Fruit fly (Drosophila melanogaster) whole organism, prepupa: ENCODE measurements around the gene Qsox2.

Experiments
- Blimp-1 ChIP-seq: fragments of 200-800 bp; sonication (Bioruptor generic); optimal IDR thresholded peaks from 3 replicates; lab custom pipeline; 2017; ENCODE audit warnings: missing biosample characterization, missing genetic modification characterization, mild to moderate bottlenecking, moderate library complexity, missing genetic modification reagents
- CG10669 ChIP-seq: fragments of 200-800 bp; sonication (Bioruptor generic); optimal IDR thresholded peaks from 3 replicates; lab custom pipeline; 2018; ENCODE audit warnings: missing biosample characterization, mild to moderate bottlenecking, missing genetic modification characterization, moderate library complexity
- CG11762 ChIP-seq: fragments of 200-800 bp; sonication (Bioruptor generic); optimal IDR thresholded peaks from 3 replicates; lab custom pipeline; 2016; ENCODE audit warnings: missing biosample characterization, missing genetic modification characterization; ENCODE audit not compliant: insufficient read depth
- CG11902 ChIP-seq: fragments of 200-800 bp; sonication (Bioruptor generic); optimal IDR thresholded peaks from 3 replicates; lab custom pipeline; 2016; ENCODE audit warnings: missing biosample characterization, missing genetic modification characterization
- CG15336 ChIP-seq: fragments of 200-800 bp; sonication (Bioruptor generic); IDR thresholded peaks from 2 replicates; pipeline ENCODE4 v1.3.6; 2022; ENCODE audit warnings: missing biosample characterization, missing genetic modification characterization
- CG1621 ChIP-seq: fragments of 200-800 bp; sonication (Bioruptor generic); optimal IDR thresholded peaks from 3 replicates; lab custom pipeline; 2018; ENCODE audit warnings: missing biosample characterization, mild to moderate bottlenecking, missing genetic modification characterization
- CG16779 ChIP-seq: fragments of 200-800 bp; sonication (Bioruptor generic); optimal IDR thresholded peaks from 3 replicates; lab custom pipeline; 2017; ENCODE audit warnings: missing biosample characterization, mild to moderate bottlenecking, missing genetic modification characterization
- CG3032 ChIP-seq: fragments of 200-800 bp; optimal IDR thresholded peaks from 2 replicates; lab custom pipeline; 2019; ENCODE audit warnings: missing biosample characterization, mild to moderate bottlenecking, missing genetic modification characterization, moderate library complexity
- CG31627 ChIP-seq: fragments of 200-800 bp; sonication (Bioruptor generic); optimal IDR thresholded peaks from 3 replicates; lab custom pipeline; 2016; ENCODE audit warnings: missing biosample characterization, missing genetic modification characterization
- CG32006 ChIP-seq: fragments of 200-800 bp; sonication (Bioruptor generic); optimal IDR thresholded peaks from 3 replicates; lab custom pipeline; 2017; ENCODE audit warnings: missing biosample characterization, mild to moderate bottlenecking, missing genetic modification characterization
- CG34406 ChIP-seq: fragments of 200-800 bp; sonication (Bioruptor generic); optimal IDR thresholded peaks from 3 replicates; lab custom pipeline; 2016; ENCODE audit warnings: missing biosample characterization, missing genetic modification characterization
- CG3919 ChIP-seq: fragments of 200-800 bp; sonication (Bioruptor generic); optimal IDR thresholded peaks from 3 replicates; lab custom pipeline; 2016; ENCODE audit warnings: missing biosample characterization, missing genetic modification characterization
- CG4318 ChIP-seq: fragments of 200-800 bp; sonication (Bioruptor generic); optimal IDR thresholded peaks from 3 replicates; lab custom pipeline; 2017; ENCODE audit warnings: missing biosample characterization, mild to moderate bottlenecking, missing genetic modification characterization
- CG6163 ChIP-seq: fragments of 200-800 bp; sonication (Bioruptor generic); IDR thresholded peaks from 3 replicates; pipeline ENCODE4 v1.3.6; 2022; ENCODE audit warnings: missing biosample characterization, missing genetic modification characterization
- CG6276 ChIP-seq: fragments of 200-800 bp; sonication (Bioruptor generic); optimal IDR thresholded peaks from 2 replicates; lab custom pipeline; 2017; ENCODE audit warnings: missing biosample characterization, mild to moderate bottlenecking, missing genetic modification characterization
- CG6792 ChIP-seq: fragments of 200-800 bp; sonication (Bioruptor generic); optimal IDR thresholded peaks from 3 replicates; lab custom pipeline; 2016; ENCODE audit warnings: missing biosample characterization, missing genetic modification characterization
- CG6808 ChIP-seq: fragments of 200-800 bp; sonication (Bioruptor generic); optimal IDR thresholded peaks from 3 replicates; lab custom pipeline; 2017; ENCODE audit warnings: missing biosample characterization, missing genetic modification characterization, mild to moderate bottlenecking, moderate library complexity, missing genetic modification reagents
- CG6854 ChIP-seq: fragments of 200-800 bp; sonication (Bioruptor generic); optimal IDR thresholded peaks from 2 replicates; lab custom pipeline; 2017; ENCODE audit warnings: missing biosample characterization, mild to moderate bottlenecking, missing genetic modification characterization
- CG7368 ChIP-seq: fragments of 200-800 bp; sonication (Bioruptor generic); optimal IDR thresholded peaks from 3 replicates; lab custom pipeline; 2016; ENCODE audit warnings: missing biosample characterization, missing genetic modification characterization
- CG8119 ChIP-seq: fragments of 200-800 bp; sonication (Bioruptor generic); IDR thresholded peaks from 3 replicates; pipeline ENCODE4 v1.3.6; 2022; ENCODE audit warnings: missing biosample characterization, missing genetic modification characterization
- CG8319 ChIP-seq: fragments of 200-800 bp; sonication (Bioruptor generic); optimal IDR thresholded peaks from 3 replicates; lab custom pipeline; 2016; ENCODE audit warnings: missing biosample characterization, missing genetic modification characterization
- CG9139 ChIP-seq: fragments of 200-800 bp; sonication (Bioruptor generic); optimal IDR thresholded peaks from 3 replicates; lab custom pipeline; 2017; ENCODE audit warnings: missing biosample characterization, mild to moderate bottlenecking, missing genetic modification characterization
- Eip75B ChIP-seq: fragments of 200-800 bp; sonication (Bioruptor generic); optimal IDR thresholded peaks from 3 replicates; lab custom pipeline; 2016; ENCODE audit warnings: missing biosample characterization, missing genetic modification characterization
- Eip93F ChIP-seq: fragments of 200-800 bp; sonication (Bioruptor generic); optimal IDR thresholded peaks from 2 replicates; lab custom pipeline; 2016; ENCODE audit warnings: missing biosample characterization, mild to moderate bottlenecking, missing genetic modification characterization
- Ets21C ChIP-seq: fragments of 200-800 bp; sonication (Bioruptor generic); optimal IDR thresholded peaks from 3 replicates; lab custom pipeline; 2016; ENCODE audit warnings: missing biosample characterization, missing genetic modification characterization
- Ets96B ChIP-seq: fragments of 200-800 bp; optimal IDR thresholded peaks from 2 replicates; lab custom pipeline; 2019; ENCODE audit warnings: missing biosample characterization, mild to moderate bottlenecking, missing genetic modification characterization, moderate library complexity
- Gug ChIP-seq: fragments of 200-800 bp; sonication (Bioruptor generic); IDR thresholded peaks from 2 replicates; pipeline ENCODE4 v1.3.6; 2022; ENCODE audit warnings: missing biosample characterization, missing genetic modification characterization
- Hr38 ChIP-seq: sonication (Bioruptor generic); optimal IDR thresholded peaks from 2 replicates; lab custom pipeline; 2016; ENCODE audit warnings: missing biosample characterization, missing genetic modification characterization
- Hr39 ChIP-seq: fragments of 200-800 bp; sonication (Bioruptor generic); optimal IDR thresholded peaks from 2 replicates; lab custom pipeline; 2016; ENCODE audit warnings: missing biosample characterization, missing genetic modification characterization
- Hr4 ChIP-seq: fragments of 200-800 bp; sonication (Bioruptor generic); optimal IDR thresholded peaks from 3 replicates; lab custom pipeline; 2016; ENCODE audit warnings: missing biosample characterization, missing genetic modification characterization
- Lpt ChIP-seq: fragments of 200-800 bp; sonication (Bioruptor generic); optimal IDR thresholded peaks from 3 replicates; lab custom pipeline; 2016; ENCODE audit warnings: missing biosample characterization, missing genetic modification characterization
- Met ChIP-seq: fragments of 200-800 bp; sonication (Bioruptor generic); optimal IDR thresholded peaks from 3 replicates; lab custom pipeline; 2016; ENCODE audit warnings: missing biosample characterization, missing genetic modification characterization
- OdsH ChIP-seq: fragments of 200-800 bp; sonication (Bioruptor generic); optimal IDR thresholded peaks from 3 replicates; lab custom pipeline; 2016; ENCODE audit warnings: missing biosample characterization, missing genetic modification characterization
- Smox ChIP-seq: fragments of 200-800 bp; sonication (Bioruptor generic); optimal IDR thresholded peaks from 3 replicates; lab custom pipeline; 2016; ENCODE audit warnings: missing biosample characterization, missing genetic modification characterization
- Sox102F ChIP-seq: fragments of 200-800 bp; sonication (Bioruptor generic); optimal IDR thresholded peaks from 2 replicates; lab custom pipeline; 2016; ENCODE audit warnings: missing biosample characterization, mild to moderate bottlenecking, missing genetic modification characterization
- Sox14 ChIP-seq: fragments of 200-800 bp; sonication (Bioruptor generic); optimal IDR thresholded peaks from 3 replicates; lab custom pipeline; 2016; ENCODE audit warnings: missing biosample characterization, missing genetic modification characterization
- Sox15 ChIP-seq: fragments of 200-800 bp; sonication (Bioruptor generic); optimal IDR thresholded peaks from 3 replicates; lab custom pipeline; 2016; ENCODE audit warnings: missing biosample characterization, missing genetic modification characterization
- achi ChIP-seq: fragments of 200-800 bp; sonication (Bioruptor generic); optimal IDR thresholded peaks from 3 replicates; lab custom pipeline; 2016; ENCODE audit warnings: missing biosample characterization, missing genetic modification characterization
- acj6 ChIP-seq: fragments of 200-800 bp; sonication (Bioruptor generic); optimal IDR thresholded peaks from 3 replicates; lab custom pipeline; 2016; ENCODE audit warnings: missing biosample characterization, missing genetic modification characterization
- cyc ChIP-seq: fragments of 200-800 bp; sonication (Bioruptor generic); optimal IDR thresholded peaks from 3 replicates; lab custom pipeline; 2016; ENCODE audit warnings: missing biosample characterization, missing genetic modification characterization
- dsx ChIP-seq: fragments of 200-800 bp; optimal IDR thresholded peaks from 3 replicates; lab custom pipeline; 2019; ENCODE audit warnings: missing biosample characterization, mild to moderate bottlenecking, missing genetic modification characterization, moderate library complexity; ENCODE audit not compliant: poor library complexity, severe bottlenecking
- eg ChIP-seq: fragments of 200-800 bp; sonication (Bioruptor generic); IDR thresholded peaks from 3 replicates; pipeline ENCODE4 v1.3.6; 2022; ENCODE audit warnings: missing biosample characterization, missing genetic modification characterization
- esn ChIP-seq: fragments of 200-800 bp; sonication (Bioruptor generic); optimal IDR thresholded peaks from 2 replicates; lab custom pipeline; 2016; ENCODE audit warnings: missing biosample characterization, mild to moderate bottlenecking, missing genetic modification characterization, moderate library complexity
- fd59A ChIP-seq: fragments of 200-800 bp; sonication (Bioruptor generic); optimal IDR thresholded peaks from 2 replicates; lab custom pipeline; 2017; ENCODE audit warnings: missing biosample characterization, mild to moderate bottlenecking, missing genetic modification characterization, missing genetic modification reagents
- lz ChIP-seq: fragments of 200-800 bp; sonication (Bioruptor generic); optimal IDR thresholded peaks from 3 replicates; lab custom pipeline; 2016; ENCODE audit warnings: missing biosample characterization, missing genetic modification characterization
- net ChIP-seq: fragments of 200-800 bp; sonication (Bioruptor generic); optimal IDR thresholded peaks from 3 replicates; lab custom pipeline; 2016; ENCODE audit warnings: missing biosample characterization, missing genetic modification characterization
- pdm3 ChIP-seq: fragments of 200-800 bp; sonication (Bioruptor generic); optimal IDR thresholded peaks from 3 replicates; lab custom pipeline; 2016; ENCODE audit warnings: missing biosample characterization, missing genetic modification characterization
- salr ChIP-seq, 2 experiments: fragments of 200-800 bp; sonication (Bioruptor generic); optimal IDR thresholded peaks; 3 replicates each; lab custom pipeline; 2016 to 2018; ENCODE audit warnings: missing biosample characterization in 2 of 2, missing genetic modification characterization in 2 of 2, mild to moderate bottlenecking in 1 of 2
- spab ChIP-seq: fragments of 200-800 bp; sonication (Bioruptor generic); optimal IDR thresholded peaks from 2 replicates; lab custom pipeline; 2017; ENCODE audit warnings: missing biosample characterization, mild to moderate bottlenecking, missing genetic modification characterization, missing genetic modification reagents
- svp ChIP-seq: fragments of 200-800 bp; sonication (Bioruptor generic); peaks from one replicate; lab custom pipeline; 2016; ENCODE audit warnings: missing biosample characterization, missing genetic modification characterization
- topi ChIP-seq: fragments of 200-800 bp; sonication (Bioruptor generic); optimal IDR thresholded peaks from 3 replicates; lab custom pipeline; 2016; ENCODE audit warnings: missing biosample characterization, missing genetic modification characterization
- vri ChIP-seq: fragments of 200-800 bp; sonication (Bioruptor generic); optimal IDR thresholded peaks from 3 replicates; lab custom pipeline; 2016; ENCODE audit warnings: missing biosample characterization, mild to moderate bottlenecking, missing genetic modification characterization

The Qsox2 gene

dm6 chr3R:21938464-21939095 is 25.0 kb downstream of the Qsox2 start:
- no peak for TF ChIP-seq Sox15 (GFP tag; lab: Kevin White, UChicago)
- TF ChIP-seq Ets21C (GFP tag; lab: Kevin White, UChicago): no peak
- TF ChIP-seq net: no peak
- TF ChIP-seq CG7368 (GFP tag; lab: Kevin White, UChicago): no peak
- TF ChIP-seq topi (GFP tag; lab: Kevin White, UChicago): no peak
- no peak for TF ChIP-seq acj6 (GFP tag; lab: Kevin White, UChicago)
- no peak for TF ChIP-seq cyc (GFP tag; lab: Kevin White, UChicago)
- peak; percentile 77 for TF ChIP-seq CG6163 (GFP tag; lab: Robert Waterston, UW)
- TF ChIP-seq CG11902 (GFP tag; lab: Kevin White, UChicago): no peak
- TF ChIP-seq dsx (GFP tag; lab: Kevin White, UChicago): peak; percentile 75
- TF ChIP-seq pdm3 (GFP tag; lab: Kevin White, UChicago): no peak
- no peak for TF ChIP-seq svp (GFP tag; lab: Kevin White, UChicago)
- no peak for TF ChIP-seq Hr39 (GFP tag; lab: Kevin White, UChicago)
- no peak for TF ChIP-seq CG31627
- no peak for TF ChIP-seq Smox
- TF ChIP-seq CG3032 (tag; lab: Kevin White, UChicago): peak; percentile 16
- TF ChIP-seq Lpt (GFP tag; lab: Kevin White, UChicago): no peak
- TF ChIP-seq vri (GFP tag; lab: Kevin White, UChicago): peak; percentile 29
- peak; percentile 73 for TF ChIP-seq CG9139 (GFP tag; lab: Kevin White, UChicago)
- no peak for TF ChIP-seq esn
- no peak for TF ChIP-seq CG8319 (GFP tag; lab: Kevin White, UChicago)
- TF ChIP-seq Eip93F: no peak
- TF ChIP-seq Gug: no peak
- no peak for TF ChIP-seq CG11762 (GFP tag; lab: Kevin White, UChicago)
- no peak for TF ChIP-seq Hr38 (GFP tag; lab: Kevin White, UChicago)
- TF ChIP-seq CG6792: no peak
- TF ChIP-seq CG6808 (GFP tag; lab: Kevin White, UChicago): peak; percentile 77
- peak; percentile 3 for TF ChIP-seq CG1621 (tag; lab: Kevin White, UChicago)
- no peak for TF ChIP-seq fd59A
- TF ChIP-seq CG8119 (GFP tag; lab: Robert Waterston, UW): peak; percentile 41; the same call in 1 of the 3 replicates
- TF ChIP-seq CG10669 (GFP tag; lab: Kevin White, UChicago): peak; percentile 12
- peak; percentile 49 for TF ChIP-seq CG16779 (tag; lab: Kevin White, UChicago)
- peak; percentile 71; the same call in 2 of the 3 replicates for TF ChIP-seq eg (GFP tag; lab: Robert Waterston, UW)
- TF ChIP-seq CG15336 (GFP tag; lab: Robert Waterston, UW): peak; percentile 24; the same call in 1 of the 2 replicates
- TF ChIP-seq CG32006 (GFP tag; lab: Kevin White, UChicago): no peak
- TF ChIP-seq lz (GFP tag; lab: Kevin White, UChicago): no peak
- no peak for TF ChIP-seq OdsH
- TF ChIP-seq CG3919 (GFP tag; lab: Kevin White, UChicago): no peak
- TF ChIP-seq CG6276: peak; percentile 43
- TF ChIP-seq CG4318: no peak
- no peak for TF ChIP-seq Met (GFP tag; lab: Kevin White, UChicago)
- no peak for TF ChIP-seq Sox14 (GFP tag; lab: Kevin White, UChicago)
- peak; percentile 21 for TF ChIP-seq Ets96B (tag; lab: Kevin White, UChicago)
- no peak for TF ChIP-seq Sox102F
- TF ChIP-seq spab (GFP tag; lab: Kevin White, UChicago): peak; percentile 47
- TF ChIP-seq achi: peak; percentile 22
- TF ChIP-seq Eip75B (GFP tag; lab: Kevin White, UChicago): no peak
- peak; percentile 4 for TF ChIP-seq CG34406 (GFP tag; lab: Kevin White, UChicago)
- peak; percentile 68 for TF ChIP-seq CG6854 (GFP tag; lab: Kevin White, UChicago)
- TF ChIP-seq salr (GFP tag; optimal IDR thresholded peaks at IDR 0.05; lab: Kevin White, UChicago): peak in 1 of 2 experiments; percentile 12
- TF ChIP-seq Hr4 (GFP tag; lab: Kevin White, UChicago): no peak
- TF ChIP-seq Blimp-1: no peak
